Fruit fly (Drosophila melanogaster) whole organism, embryonic: Measurements from ENCODE around the gene Tob.
A peak's percentile ranks its signal among the peaks of the same experiment; 100 is the strongest.

ENCODE experiments used
- B-H1 ChIP-seq: fragments of 200-800 bp; sonication (Bioruptor generic); IDR thresholded peaks from 3 replicates; pipeline ENCODE4 v1.3.6; 2022; ENCODE audit warnings: missing biosample characterization, missing genetic modification characterization
- BEAF-32 ChIP-seq: fragments of 200-800 bp; sonication (Bioruptor generic); optimal IDR thresholded peaks from 3 replicates; lab custom pipeline; 2017; ENCODE audit warnings: missing biosample characterization, missing genetic modification characterization, mild to moderate bottlenecking, moderate library complexity, missing genetic modification reagents
- Bgb ChIP-seq: fragments of 200-800 bp; sonication (Bioruptor generic); IDR thresholded peaks from 2 replicates; pipeline ENCODE4 v1.3.6; 2022; ENCODE audit warnings: missing biosample characterization, missing genetic modification characterization; ENCODE audit not compliant: partially characterized antibody
- CG10565 ChIP-seq: fragments of 200-800 bp; sonication (Bioruptor generic); optimal IDR thresholded peaks from 3 replicates; lab custom pipeline; 2016; ENCODE audit warnings: missing biosample characterization, mild to moderate bottlenecking, missing genetic modification characterization
- CG10959 ChIP-seq: fragments of 200-800 bp; sonication (Bioruptor generic); IDR thresholded peaks from 2 replicates; pipeline ENCODE4 v1.3.6; 2022; ENCODE audit warnings: missing biosample characterization, missing genetic modification characterization
- CG11504 ChIP-seq: fragments of 200-800 bp; sonication (Bioruptor generic); optimal IDR thresholded peaks from 3 replicates; lab custom pipeline; 2019; ENCODE audit warnings: missing biosample characterization, mild to moderate bottlenecking, missing genetic modification characterization, moderate library complexity
- CG11696 ChIP-seq: fragments of 200-800 bp; sonication (Bioruptor generic); IDR thresholded peaks from 2 replicates; pipeline ENCODE4 v1.3.6; 2022; ENCODE audit warnings: missing biosample characterization, missing genetic modification characterization
- CG12942 ChIP-seq: fragments of 200-800 bp; sonication (Bioruptor generic); optimal IDR thresholded peaks from 3 replicates; lab custom pipeline; 2016; ENCODE audit warnings: missing biosample characterization, missing genetic modification characterization
- CG17612 ChIP-seq: fragments of 200-800 bp; sonication (Bioruptor generic); IDR thresholded peaks from 2 replicates; pipeline ENCODE4 v1.3.6; 2022; ENCODE audit warnings: missing biosample characterization, missing genetic modification characterization
- CG1792 ChIP-seq: fragments of 200-800 bp; sonication (Bioruptor generic); optimal IDR thresholded peaks from 2 replicates; lab custom pipeline; 2016; ENCODE audit warnings: missing biosample characterization, missing genetic modification characterization
- CG2875 ChIP-seq: fragments of 200-800 bp; sonication (Bioruptor generic); optimal IDR thresholded peaks from 2 replicates; lab custom pipeline; 2017; ENCODE audit warnings: missing biosample characterization, mild to moderate bottlenecking, missing genetic modification characterization, missing genetic modification reagents
- CG3847 ChIP-seq: fragments of 200-800 bp; sonication (Bioruptor generic); IDR thresholded peaks from 2 replicates; pipeline ENCODE4 v1.3.6; 2022; ENCODE audit warnings: missing biosample characterization, missing genetic modification characterization
- CG5953 ChIP-seq: fragments of 200-800 bp; sonication (Bioruptor generic); IDR thresholded peaks from 2 replicates; pipeline ENCODE4 v1.3.6; 2022; ENCODE audit warnings: missing biosample characterization, missing genetic modification characterization
- CG6175 ChIP-seq: fragments of 200-800 bp; sonication (Bioruptor generic); IDR thresholded peaks from 3 replicates; pipeline ENCODE4 v1.3.6; 2022; ENCODE audit warnings: missing biosample characterization, missing genetic modification characterization
- CG6683 ChIP-seq: fragments of 200-800 bp; sonication (Bioruptor generic); optimal IDR thresholded peaks from 2 replicates; lab custom pipeline; 2017; ENCODE audit warnings: missing biosample characterization, mild to moderate bottlenecking, missing genetic modification characterization, missing genetic modification reagents
- CG6854 ChIP-seq: fragments of 200-800 bp; sonication (Bioruptor generic); optimal IDR thresholded peaks from 3 replicates; lab custom pipeline; 2017; ENCODE audit warnings: missing biosample characterization, mild to moderate bottlenecking, missing genetic modification characterization
- CG8359 ChIP-seq: fragments of 200-800 bp; sonication (Bioruptor generic); optimal IDR thresholded peaks from 2 replicates; lab custom pipeline; 2017; ENCODE audit warnings: missing biosample characterization, mild to moderate bottlenecking, missing genetic modification characterization, borderline replicate concordance
- CTCF ChIP-seq: fragments of 200-800 bp; sonication (Bioruptor generic); optimal IDR thresholded peaks from 2 replicates; lab custom pipeline; 2017; ENCODE audit warnings: missing biosample characterization, mild to moderate bottlenecking, missing genetic modification characterization, moderate library complexity
- Dip2 ChIP-seq: fragments of 200-800 bp; sonication (Bioruptor generic); IDR thresholded peaks from 2 replicates; pipeline ENCODE4 v1.3.6; 2022; ENCODE audit warnings: missing biosample characterization, missing genetic modification characterization
- Ets97D ChIP-seq: fragments of 200-800 bp; sonication (Bioruptor generic); optimal IDR thresholded peaks from 3 replicates; lab custom pipeline; 2016; ENCODE audit warnings: missing biosample characterization, missing genetic modification characterization
- Fer3 ChIP-seq: fragments of 200-800 bp; sonication (Bioruptor generic); optimal IDR thresholded peaks from 2 replicates; lab custom pipeline; 2018; ENCODE audit warnings: missing biosample characterization, mild to moderate bottlenecking, missing genetic modification characterization, moderate library complexity
- Hey ChIP-seq: fragments of 200-800 bp; sonication (Bioruptor generic); optimal IDR thresholded peaks from 3 replicates; lab custom pipeline; 2018; ENCODE audit warnings: missing biosample characterization, mild to moderate bottlenecking, missing genetic modification characterization
- Hmr ChIP-seq: fragments of 200-800 bp; sonication (Bioruptor generic); optimal IDR thresholded peaks from 3 replicates; lab custom pipeline; 2017; ENCODE audit warnings: mild to moderate bottlenecking, missing biosample characterization, missing genetic modification reagents, missing genetic modification characterization
- Hmx ChIP-seq: fragments of 200-800 bp; sonication (Bioruptor generic); optimal IDR thresholded peaks from 2 replicates; lab custom pipeline; 2016; ENCODE audit warnings: missing biosample characterization, missing genetic modification characterization
- Lim3 ChIP-seq: fragments of 200-800 bp; sonication (Bioruptor generic); IDR thresholded peaks from 2 replicates; pipeline ENCODE4 v1.3.6; 2022; ENCODE audit warnings: missing biosample characterization, missing genetic modification characterization
- Pdp1 ChIP-seq, 2 experiments: fragments of 200-800 bp; sonication (Bioruptor generic); optimal IDR thresholded peaks; 3 replicates each; lab custom pipeline; 2016; ENCODE audit warnings: missing biosample characterization in 2 of 2, missing genetic modification characterization in 2 of 2, mild to moderate bottlenecking in 1 of 2, moderate library complexity in 1 of 2
- Sox102F ChIP-seq: fragments of 200-800 bp; sonication (Bioruptor generic); optimal IDR thresholded peaks from 2 replicates; lab custom pipeline; 2018; ENCODE audit warnings: missing biosample characterization, mild to moderate bottlenecking, missing genetic modification characterization, moderate library complexity
- Stat92E ChIP-seq, 3 experiments: fragments of >200 bp in 2 of 3; fragments of 200-800 bp in 1 of 3; sonication (Bioruptor generic) in 1 of 3; optimal IDR thresholded peaks; 2 replicates each; lab custom pipeline; 2017 to 2019; ENCODE audit warnings: missing biosample characterization in 3 of 3, missing genetic modification characterization in 3 of 3, mild to moderate bottlenecking in 1 of 3, moderate library complexity in 1 of 3
- Tbp ChIP-seq: fragments of >200 bp; optimal IDR thresholded peaks from 2 replicates; lab custom pipeline; 2018; ENCODE audit warnings: missing biosample characterization, missing genetic modification characterization
- Xrp1 ChIP-seq: fragments of 200-800 bp; sonication (Bioruptor generic); IDR thresholded peaks from 2 replicates; pipeline ENCODE4 v1.3.6; 2022; ENCODE audit warnings: missing biosample characterization, missing genetic modification characterization
- ato ChIP-seq: fragments of 200-800 bp; sonication (Bioruptor generic); IDR thresholded peaks from 2 replicates; pipeline ENCODE4 v1.3.6; 2022; ENCODE audit warnings: missing biosample characterization, missing genetic modification characterization; ENCODE audit not compliant: partially characterized antibody
- bcd ChIP-seq: fragments of 200-800 bp; sonication (Bioruptor generic); optimal IDR thresholded peaks from 2 replicates; lab custom pipeline; 2017; ENCODE audit warnings: missing biosample characterization, mild to moderate bottlenecking, missing genetic modification characterization
- bowl ChIP-seq: fragments of 200-800 bp; sonication (Bioruptor generic); IDR thresholded peaks from 2 replicates; pipeline ENCODE4 v1.3.6; 2022; ENCODE audit warnings: missing biosample characterization, missing genetic modification characterization
- exex ChIP-seq: fragments of 200-800 bp; sonication (Bioruptor generic); optimal IDR thresholded peaks from 4 replicates; lab custom pipeline; 2018; ENCODE audit warnings: missing biosample characterization, mild to moderate bottlenecking, missing genetic modification characterization, moderate library complexity
- otp ChIP-seq: fragments of 200-800 bp; sonication (Bioruptor generic); IDR thresholded peaks from 3 replicates; pipeline ENCODE4, ENCODE4 v1.3.6; 2022; ENCODE audit warnings: missing biosample characterization, missing genetic modification characterization
- psq ChIP-seq: fragments of 200-800 bp; sonication (Bioruptor generic); optimal IDR thresholded peaks from 2 replicates; lab custom pipeline; 2017; ENCODE audit warnings: missing biosample characterization, missing genetic modification characterization
- shn ChIP-seq: fragments of 200-800 bp; sonication (Bioruptor generic); optimal IDR thresholded peaks from 3 replicates; lab custom pipeline; 2016; ENCODE audit warnings: missing biosample characterization, missing genetic modification characterization
- sisA ChIP-seq: fragments of 200-800 bp; sonication (Bioruptor generic); IDR thresholded peaks from 2 replicates; pipeline ENCODE4 v1.3.6; 2022; ENCODE audit warnings: missing biosample characterization, missing genetic modification characterization
- sug ChIP-seq: fragments of 200-800 bp; optimal IDR thresholded peaks from 2 replicates; lab custom pipeline; 2019; ENCODE audit warnings: missing biosample characterization, mild to moderate bottlenecking, missing genetic modification characterization, moderate library complexity
- wdn ChIP-seq: fragments of 200-800 bp; sonication (Bioruptor generic); IDR thresholded peaks from 2 replicates; pipeline ENCODE4 v1.3.6; 2022; ENCODE audit warnings: missing biosample characterization, missing genetic modification characterization
- zfh2 ChIP-seq: fragments of 200-800 bp; sonication (Bioruptor generic); optimal IDR thresholded peaks from 2 replicates; lab custom pipeline; 2016; ENCODE audit warnings: missing biosample characterization, missing genetic modification characterization

Gene Tob

DNA sequence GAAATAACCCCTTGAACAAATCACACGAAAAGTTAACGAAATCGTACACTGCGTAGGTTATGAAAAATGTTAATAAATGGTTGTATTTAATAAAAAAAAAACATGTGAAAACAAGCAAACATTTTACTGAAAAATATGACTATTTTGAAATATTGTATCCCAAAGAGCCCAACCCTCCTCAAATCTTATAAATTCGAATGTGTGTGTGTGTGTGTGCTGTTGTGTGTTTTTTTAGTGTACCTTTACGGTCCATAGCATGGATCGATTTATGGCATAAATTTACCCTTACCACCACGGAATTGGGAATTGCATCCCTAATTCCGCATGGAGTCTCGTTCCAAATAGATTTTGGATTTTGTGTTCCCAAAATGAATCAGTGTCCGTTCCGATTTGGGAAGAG lies 12.2 kb upstream of the Tob start (continued):
- TF ChIP-seq BEAF-32, result no peak
- TF ChIP-seq Lim3 (GFP tag; lab: Robert Waterston, UW), result no peak
- no peak for TF ChIP-seq bowl
- TF ChIP-seq CG10959 (GFP tag; lab: Robert Waterston, UW), result no peak
- TF ChIP-seq B-H1, result peak; percentile 14; the same call in 1 of the 3 replicates
- peak; percentile 21 for TF ChIP-seq Hmx
- TF ChIP-seq CG2875 (GFP tag; lab: Kevin White, UChicago), result peak; percentile 24
- no peak for TF ChIP-seq Stat92E (GFP tag; optimal IDR thresholded peaks at IDR 0.05; lab: Kevin White, UChicago)
- no peak for TF ChIP-seq CG6854 (GFP tag; lab: Kevin White, UChicago)
- TF ChIP-seq wdn (GFP tag; lab: Robert Waterston, UW), result no peak
- TF ChIP-seq shn (GFP tag; lab: Kevin White, UChicago), result no peak
- TF ChIP-seq CG8359 (GFP tag; lab: Kevin White, UChicago), result no peak
- no peak for TF ChIP-seq sug
- TF ChIP-seq sisA (GFP tag; lab: Robert Waterston, UW), result peak; percentile 66; the same call in 1 of the 2 replicates
- no peak for TF ChIP-seq psq (GFP tag; lab: Kevin White, UChicago)
- TF ChIP-seq Bgb (GFP tag; lab: Robert Waterston, UW), result no peak
- no peak for TF ChIP-seq CG6683 (GFP tag; lab: Kevin White, UChicago)
- no peak for TF ChIP-seq Hmr (GFP tag; lab: Kevin White, UChicago)
- TF ChIP-seq CG17612 (GFP tag; lab: Robert Waterston, UW), result no peak; the same call in 1 of the 2 replicates
- no peak for TF ChIP-seq Dip2
- no peak for TF ChIP-seq bcd (GFP tag; lab: Kevin White, UChicago)
- no peak for TF ChIP-seq Ets97D (GFP tag; lab: Kevin White, UChicago)
- no peak for TF ChIP-seq exex (tag; lab: Kevin White, UChicago)
- TF ChIP-seq Xrp1 (GFP tag; lab: Robert Waterston, UW), result peak; percentile 78
- TF ChIP-seq Hey (tag; lab: Kevin White, UChicago), result no peak
- no peak for TF ChIP-seq ato (GFP tag; lab: Robert Waterston, UW)
- peak; percentile 50; the same call in 1 of the 3 replicates for TF ChIP-seq otp (GFP tag; lab: Robert Waterston, UW)
- TF ChIP-seq Fer3 (tag; lab: Kevin White, UChicago), result no peak
- no peak for TF ChIP-seq CG12942 (GFP tag; lab: Kevin White, UChicago)
- no peak for TF ChIP-seq CG10565 (GFP tag; lab: Kevin White, UChicago)
- TF ChIP-seq CG1792 (GFP tag; lab: Kevin White, UChicago), result no peak
- no peak for TF ChIP-seq CG3847 (GFP tag; lab: Robert Waterston, UW)
- no peak for TF ChIP-seq zfh2
- no peak for TF ChIP-seq Tbp (GFP tag; lab: Kevin White, UChicago)
- no peak for TF ChIP-seq CTCF (GFP tag; lab: Kevin White, UChicago)
- peak; percentile 24 to 46 for TF ChIP-seq Pdp1 (GFP tag; optimal IDR thresholded peaks at IDR 0.05; lab: Kevin White, UChicago)
- TF ChIP-seq CG11504 (tag; lab: Kevin White, UChicago), result peak; percentile 63
- no peak for TF ChIP-seq CG6175
- no peak for TF ChIP-seq CG11696 (GFP tag; lab: Robert Waterston, UW)
- TF ChIP-seq Sox102F (GFP tag; lab: Kevin White, UChicago), result peak; percentile 59
- TF ChIP-seq CG5953 (GFP tag; lab: Robert Waterston, UW), result no peak
